Fruit fly (Drosophila melanogaster): ENCODE measurements around the gene Fur1.

Gene Fur1

DNA sequence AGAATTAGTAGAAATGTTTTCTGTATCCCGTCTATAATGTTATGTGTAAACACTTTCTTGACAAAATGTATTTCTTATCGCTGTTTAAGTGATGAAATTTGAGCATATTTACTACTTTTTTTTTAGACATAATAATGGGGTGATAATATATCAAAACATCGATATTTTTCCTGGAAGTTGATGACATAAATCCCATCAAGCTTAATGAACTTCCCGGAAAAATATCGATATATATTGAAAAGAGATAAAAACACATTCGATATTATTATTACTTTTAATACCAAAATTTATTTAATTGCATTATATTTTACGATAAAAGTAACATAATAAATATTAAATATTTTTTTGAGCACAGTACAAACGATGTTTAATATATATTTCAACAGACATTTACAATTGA, 22.9 kb upstream of the Fur1 start:
- TF ChIP-seq pdm3 (GFP tag; optimal IDR thresholded peaks at IDR 0.05) = no peak
- no peak for TF ChIP-seq Sox102F (GFP tag; optimal IDR thresholded peaks at IDR 0.05)
- no peak for TF ChIP-seq CG3919 (GFP tag; optimal IDR thresholded peaks at IDR 0.05)
- TF ChIP-seq CG11762 (GFP tag; optimal IDR thresholded peaks at IDR 0.05; ENCODE audit: insufficient read depth) = no peak

dm6 chr3R:25495072-25495471, 22.2 kb upstream of the Fur1 start, which contains the start of gene CG33494:
CG33494 (minus strand) TSS chr3R:25495161.
- TF ChIP-seq CG8632 (GFP tag; optimal IDR thresholded peaks at IDR 0.05) (no peak), Sox14 (GFP tag; optimal IDR thresholded peaks at IDR 0.05) (no peak), CG11294 (GFP tag; IDR thresholded peaks at IDR 0.05) (no peak), svp (GFP tag) (no peak), CG3919 (GFP tag; optimal IDR thresholded peaks at IDR 0.05) (no peak), Eip78C (GFP tag) (no peak), ss (GFP tag; optimal IDR thresholded peaks at IDR 0.05) (no peak), CG6792 (GFP tag; optimal IDR thresholded peaks at IDR 0.05) (no peak), CG7368 (GFP tag; optimal IDR thresholded peaks at IDR 0.05) (no peak), CG8119 (GFP tag; IDR thresholded peaks at IDR 0.05) (no peak), Gug (GFP tag; IDR thresholded peaks at IDR 0.05) (no peak), net (GFP tag; optimal IDR thresholded peaks at IDR 0.05) (no peak), CG8319 (GFP tag; optimal IDR thresholded peaks at IDR 0.05) (no peak), CG34406 (GFP tag; optimal IDR thresholded peaks at IDR 0.05) (no peak), spab (GFP tag; optimal IDR thresholded peaks at IDR 0.05) (no peak), CG6276 (GFP tag; optimal IDR thresholded peaks at IDR 0.05) (no peak), CG6163 (GFP tag; IDR thresholded peaks at IDR 0.05) (no peak)

- TF ChIP-seq Hr4 (GFP tag; optimal IDR thresholded peaks at IDR 0.05) = peak; percentile 9
- TF ChIP-seq CG16779 (tag; optimal IDR thresholded peaks at IDR 0.05) = peak; percentile 56
- TF ChIP-seq CG6808 (GFP tag; optimal IDR thresholded peaks at IDR 0.05) = peak; percentile 79
- TF ChIP-seq Lpt (GFP tag; optimal IDR thresholded peaks at IDR 0.05) = peak; percentile 16
- peak; percentile 63 for TF ChIP-seq CG6854 (GFP tag; optimal IDR thresholded peaks at IDR 0.05)
- no peak for TF ChIP-seq CG8119 (GFP tag; IDR thresholded peaks at IDR 0.05)
- TF ChIP-seq Smox (GFP tag; optimal IDR thresholded peaks at IDR 0.05) = no peak
- TF ChIP-seq Blimp-1 (GFP tag; optimal IDR thresholded peaks at IDR 0.05) = no peak
- TF ChIP-seq Sox15 (GFP tag; optimal IDR thresholded peaks at IDR 0.05) = no peak
- TF ChIP-seq CG6276 (GFP tag; optimal IDR thresholded peaks at IDR 0.05) = peak; percentile 70
- no peak for TF ChIP-seq CG15336 (GFP tag; IDR thresholded peaks at IDR 0.05)
- TF ChIP-seq CG10631 (GFP tag; optimal IDR thresholded peaks at IDR 0.05) = no peak
- peak; percentile 18 for TF ChIP-seq CG32006 (GFP tag; optimal IDR thresholded peaks at IDR 0.05)
- no peak for TF ChIP-seq CG4318 (GFP tag; optimal IDR thresholded peaks at IDR 0.05)
- no peak for TF ChIP-seq CG31627 (GFP tag; optimal IDR thresholded peaks at IDR 0.05)
- no peak for TF ChIP-seq CG11902 (GFP tag; optimal IDR thresholded peaks at IDR 0.05)
- peak; percentile 1 for TF ChIP-seq lz (GFP tag; optimal IDR thresholded peaks at IDR 0.05)
- peak; percentile 0 for TF ChIP-seq topi (GFP tag; optimal IDR thresholded peaks at IDR 0.05)
- no peak for TF ChIP-seq CG6163 (GFP tag; IDR thresholded peaks at IDR 0.05)
- peak; percentile 20 for TF ChIP-seq Sox102F (GFP tag; optimal IDR thresholded peaks at IDR 0.05)
- TF ChIP-seq Eip78C (GFP tag) = peak; percentile 71
- peak; percentile 11 for TF ChIP-seq CG11762 (GFP tag; optimal IDR thresholded peaks at IDR 0.05; ENCODE audit: insufficient read depth)
- peak; percentile 15 for TF ChIP-seq OdsH (GFP tag; optimal IDR thresholded peaks at IDR 0.05)
- peak; percentile 47 for TF ChIP-seq Eip93F (GFP tag; optimal IDR thresholded peaks at IDR 0.05)
- TF ChIP-seq CG6792 (GFP tag; optimal IDR thresholded peaks at IDR 0.05) = no peak
- peak; percentile 4 for TF ChIP-seq CG8632 (GFP tag; optimal IDR thresholded peaks at IDR 0.05)
- no peak for TF ChIP-seq CG3032 (tag; optimal IDR thresholded peaks at IDR 0.05)
- peak; percentile 75 for TF ChIP-seq svp (GFP tag)
- TF ChIP-seq vri (GFP tag; optimal IDR thresholded peaks at IDR 0.05) = peak; percentile 19
- TF ChIP-seq Hr38 (GFP tag; optimal IDR thresholded peaks at IDR 0.05) = no peak
- TF ChIP-seq Met (GFP tag; optimal IDR thresholded peaks at IDR 0.05) = peak; percentile 23
- TF ChIP-seq CG10669 (GFP tag; optimal IDR thresholded peaks at IDR 0.05) = peak; percentile 44
- peak; percentile 83 to 84 for TF ChIP-seq ss (GFP tag; optimal IDR thresholded peaks at IDR 0.05)
- TF ChIP-seq salr (GFP tag; optimal IDR thresholded peaks at IDR 0.05) = peak in 1 of 2 experiments; percentile 25
- TF ChIP-seq achi (GFP tag; optimal IDR thresholded peaks at IDR 0.05) = peak; percentile 27
- TF ChIP-seq spab (GFP tag; optimal IDR thresholded peaks at IDR 0.05) = peak; percentile 75
- peak; percentile 26 for TF ChIP-seq net (GFP tag; optimal IDR thresholded peaks at IDR 0.05)
- TF ChIP-seq CG3919 (GFP tag; optimal IDR thresholded peaks at IDR 0.05) = peak; percentile 59
Measured at dm6 chr3R:25493294-25494187, 20.7 kb upstream of the Fur1 start.

Measured in whole organism, prepupa.